Worm (Caenorhabditis elegans) whole organism, L3 larva: ENCODE data around the gene inx-1.

Experiments
- R02D3.7 ChIP-seq: fragments of 150-350 bp; optimal IDR thresholded peaks from 2 replicates; lab custom pipeline; 2014; ENCODE audit warnings: missing biosample characterization, missing genetic modification characterization
- ZK546.5 ChIP-seq: sonication (generic microtip); optimal IDR thresholded peaks from 2 replicates; lab custom pipeline; 2017; ENCODE audit warnings: missing biosample characterization, missing genetic modification characterization
- aly-2 ChIP-seq: fragments of 150-350 bp; optimal IDR thresholded peaks from 2 replicates; lab custom pipeline; 2014; ENCODE audit warnings: missing biosample characterization, missing genetic modification characterization
- ama-1 ChIP-seq: fragments of 150-350 bp; optimal IDR thresholded peaks from 2 replicates; lab custom pipeline; 2018
- ceh-16 ChIP-seq: sonication (generic microtip); optimal IDR thresholded peaks from 2 replicates; lab custom pipeline; 2017; ENCODE audit warnings: missing biosample characterization, missing genetic modification characterization
- ceh-28 ChIP-seq: fragments of 150-350 bp; optimal IDR thresholded peaks from 2 replicates; lab custom pipeline; 2014; ENCODE audit warnings: missing biosample characterization, missing genetic modification reagents, missing genetic modification characterization
- ceh-82 ChIP-seq: fragments of 150-350 bp; optimal IDR thresholded peaks from 2 replicates; lab custom pipeline; 2014; ENCODE audit warnings: missing biosample characterization, missing genetic modification characterization
- ceh-9 ChIP-seq: sonication (generic microtip); optimal IDR thresholded peaks from 2 replicates; lab custom pipeline; 2018; ENCODE audit warnings: missing biosample characterization, missing genetic modification characterization
- egl-5 ChIP-seq: fragments of 150-350 bp; optimal IDR thresholded peaks from 2 replicates; lab custom pipeline; 2017; ENCODE audit warnings: missing biosample characterization, missing genetic modification reagents, missing genetic modification characterization, inconsistent platforms
- elt-1 ChIP-seq: fragments of 150-350 bp; optimal IDR thresholded peaks from 2 replicates; lab custom pipeline; 2014; ENCODE audit warnings: missing biosample characterization, missing genetic modification characterization
- elt-2 ChIP-seq: sonication (generic microtip); optimal IDR thresholded peaks from 2 replicates; lab custom pipeline; 2016; ENCODE audit warnings: missing genetic modification reagents, mild to moderate bottlenecking, missing genetic modification characterization, missing compliant biosample characterization
- elt-3 ChIP-seq, 3 experiments: fragments of 150-350 bp in 1 of 3; sonication (generic microtip) in 2 of 3; optimal IDR thresholded peaks; 2 replicates in 2 of 3; 4 replicates in 1 of 3; lab custom pipeline; 2014 to 2017; ENCODE audit warnings: missing biosample characterization in 3 of 3, missing genetic modification characterization in 3 of 3
- eor-1 ChIP-seq, 2 experiments: fragments of 150-350 bp; optimal IDR thresholded peaks; 2 replicates each; lab custom pipeline; 2014 to 2018; ENCODE audit warnings: missing biosample characterization in 2 of 2, missing genetic modification characterization in 2 of 2
- fkh-10 ChIP-seq: sonication (generic microtip); optimal IDR thresholded peaks from 2 replicates; lab custom pipeline; 2017; ENCODE audit warnings: missing biosample characterization, missing genetic modification reagents, missing genetic modification characterization
- fkh-2 ChIP-seq: fragments of 150-350 bp; optimal IDR thresholded peaks from 2 replicates; lab custom pipeline; 2014; ENCODE audit warnings: missing biosample characterization, missing genetic modification reagents, missing genetic modification characterization
- fos-1 ChIP-seq: fragments of 150-350 bp; optimal IDR thresholded peaks from 2 replicates; lab custom pipeline; 2014; ENCODE audit warnings: missing biosample characterization, missing genetic modification characterization
- hmg-11 ChIP-seq: sonication (generic microtip); optimal IDR thresholded peaks from 2 replicates; lab custom pipeline; 2016; ENCODE audit warnings: missing genetic modification characterization, missing compliant biosample characterization
- lin-15B ChIP-seq: fragments of 150-350 bp; optimal IDR thresholded peaks from 2 replicates; lab custom pipeline; 2014; ENCODE audit warnings: missing biosample characterization, missing genetic modification characterization
- lin-39 ChIP-seq: fragments of 150-350 bp; optimal IDR thresholded peaks from 2 replicates; lab custom pipeline; 2018; ENCODE audit warnings: missing biosample characterization, missing genetic modification reagents, missing genetic modification characterization
- lsy-12 ChIP-seq: sonication (generic microtip); optimal IDR thresholded peaks from 2 replicates; lab custom pipeline; 2016; ENCODE audit warnings: mild to moderate bottlenecking, missing genetic modification characterization, missing compliant biosample characterization
- mdl-1 ChIP-seq: fragments of 150-350 bp; optimal IDR thresholded peaks from 2 replicates; lab custom pipeline; 2014; ENCODE audit warnings: missing biosample characterization, missing genetic modification characterization
- mml-1 ChIP-seq: fragments of 150-350 bp; sonication (generic microtip); optimal IDR thresholded peaks from 3 replicates; lab custom pipeline; 2014; ENCODE audit warnings: missing biosample characterization, missing genetic modification characterization
- nfya-1 ChIP-seq: sonication (generic microtip); optimal IDR thresholded peaks from 2 replicates; lab custom pipeline; 2017; ENCODE audit warnings: missing genetic modification characterization, mild to moderate bottlenecking, missing compliant biosample characterization, antibody characterized with exemption, moderate library complexity; ENCODE audit not compliant: insufficient read depth
- nhr-11 ChIP-seq: fragments of 150-350 bp; optimal IDR thresholded peaks from 2 replicates; lab custom pipeline; 2014; ENCODE audit warnings: missing biosample characterization, missing genetic modification characterization
- nhr-12 ChIP-seq: fragments of 150-350 bp; optimal IDR thresholded peaks from 2 replicates; lab custom pipeline; 2014; ENCODE audit warnings: missing biosample characterization, missing genetic modification characterization
- nhr-23 ChIP-seq: fragments of 150-350 bp; optimal IDR thresholded peaks from 2 replicates; lab custom pipeline; 2014; ENCODE audit warnings: missing biosample characterization, missing genetic modification reagents, missing genetic modification characterization
- nhr-237 ChIP-seq: fragments of 150-350 bp; optimal IDR thresholded peaks from 2 replicates; lab custom pipeline; 2014; ENCODE audit warnings: missing biosample characterization, missing genetic modification characterization
- nhr-25 ChIP-seq: sonication (generic microtip); optimal IDR thresholded peaks from 2 replicates; lab custom pipeline; 2017; ENCODE audit warnings: missing biosample characterization, missing genetic modification characterization
- nhr-28 ChIP-seq: fragments of 150-350 bp; optimal IDR thresholded peaks from 2 replicates; lab custom pipeline; 2014; ENCODE audit warnings: missing biosample characterization, missing genetic modification characterization
- nhr-43 ChIP-seq: sonication (generic microtip); optimal IDR thresholded peaks from 2 replicates; lab custom pipeline; 2016; ENCODE audit warnings: mild to moderate bottlenecking, missing genetic modification characterization, missing compliant biosample characterization; ENCODE audit not compliant: poor library complexity, severe bottlenecking
- nhr-67 ChIP-seq: fragments of 150-350 bp; optimal IDR thresholded peaks from 2 replicates; lab custom pipeline; 2014; ENCODE audit warnings: missing biosample characterization, missing genetic modification characterization
- nhr-76 ChIP-seq: fragments of 150-350 bp; sonication (generic microtip); optimal IDR thresholded peaks from 5 replicates; lab custom pipeline; 2014; ENCODE audit warnings: missing biosample characterization, missing genetic modification characterization
- nhr-77 ChIP-seq: fragments of 150-350 bp; optimal IDR thresholded peaks from 2 replicates; lab custom pipeline; 2014; ENCODE audit warnings: missing biosample characterization, missing genetic modification characterization
- pha-4 ChIP-seq: fragments of 150-350 bp; optimal IDR thresholded peaks from 2 replicates; lab custom pipeline; 2014; ENCODE audit warnings: missing biosample characterization, missing genetic modification reagents, missing genetic modification characterization
- pqm-1 ChIP-seq: fragments of 150-350 bp; optimal IDR thresholded peaks from 2 replicates; lab custom pipeline; 2017; ENCODE audit warnings: missing biosample characterization, missing genetic modification characterization, inconsistent platforms
- sea-2 ChIP-seq: fragments of 150-350 bp; sonication (generic microtip); optimal IDR thresholded peaks from 4 replicates; lab custom pipeline; 2014; ENCODE audit warnings: missing biosample characterization, missing genetic modification reagents, missing genetic modification characterization
- skn-1 ChIP-seq: fragments of 150-350 bp; optimal IDR thresholded peaks from 2 replicates; lab custom pipeline; 2014; ENCODE audit warnings: missing biosample characterization, missing genetic modification characterization
- snpc-4 ChIP-seq: fragments of 150-350 bp; optimal IDR thresholded peaks from 2 replicates; lab custom pipeline; 2014; ENCODE audit warnings: missing biosample characterization, missing genetic modification characterization
- tbx-2 ChIP-seq: sonication (generic microtip); optimal IDR thresholded peaks from 2 replicates; lab custom pipeline; 2016; ENCODE audit warnings: mild to moderate bottlenecking, missing genetic modification characterization, missing compliant biosample characterization
- unc-39 ChIP-seq: sonication (generic microtip); optimal IDR thresholded peaks from 4 replicates; lab custom pipeline; 2017; ENCODE audit warnings: missing biosample characterization, missing genetic modification characterization
- unc-62 ChIP-seq: fragments of 150-350 bp; sonication (generic microtip); optimal IDR thresholded peaks from 4 replicates; lab custom pipeline; 2014; ENCODE audit warnings: missing biosample characterization, missing genetic modification reagents, missing genetic modification characterization
- zag-1 ChIP-seq: fragments of 150-350 bp; optimal IDR thresholded peaks from 2 replicates; lab custom pipeline; 2014; ENCODE audit warnings: missing biosample characterization, missing genetic modification characterization
- ztf-11 ChIP-seq: fragments of 150-350 bp; optimal IDR thresholded peaks from 2 replicates; lab custom pipeline; 2014; ENCODE audit warnings: missing biosample characterization, missing genetic modification characterization

Gene inx-1

ce11 chrX:6946789-6947188, 9.4 kb downstream of the inx-1 start:
- TF ChIP-seq elt-3 (tag; optimal IDR thresholded peaks at IDR 0.05; lab: Kevin White, UChicago) (no peak), ztf-11 (no peak), egl-5 (tag; lab: Kevin White, UChicago) (no peak), eor-1 (tag; optimal IDR thresholded peaks at IDR 0.05; lab: Kevin White, UChicago) (no peak), nfya-1 (no peak), ama-1 (lab: Kevin White, UChicago) (no peak), nhr-12 (tag; lab: Kevin White, UChicago) (no peak), lin-39 (tag; lab: Kevin White, UChicago) (no peak), fkh-2 (tag; lab: Kevin White, UChicago) (no peak), ceh-28 (no peak), nhr-76 (tag; lab: Kevin White, UChicago) (no peak), nhr-11 (no peak), lsy-12 (tag; lab: Kevin White, UChicago) (no peak), pha-4 (no peak), R02D3.7 (no peak), ceh-16 (no peak), sea-2 (no peak), mdl-1 (tag; lab: Kevin White, UChicago) (no peak)
- TF ChIP-seq, all 47 proteins: peak for 0

ce11 chrX:6941711-6942110, 14.5 kb downstream of the inx-1 start:
- no peak for TF ChIP-seq lin-15B
- peak; percentile 76 for TF ChIP-seq nhr-23
- no peak for TF ChIP-seq ama-1 (lab: Kevin White, UChicago)
- peak; percentile 66 for TF ChIP-seq elt-1 (tag; lab: Kevin White, UChicago)

- no peak for TF ChIP-seq nhr-28 (tag; lab: Kevin White, UChicago)
- TF ChIP-seq egl-5 (tag; lab: Kevin White, UChicago), result no peak
- TF ChIP-seq aly-2 (tag; lab: Kevin White, UChicago), result no peak
- TF ChIP-seq ztf-11, result no peak
Measured at ce11 chrX:6940775-6941174, 15.4 kb downstream of the inx-1 start.

DNA sequence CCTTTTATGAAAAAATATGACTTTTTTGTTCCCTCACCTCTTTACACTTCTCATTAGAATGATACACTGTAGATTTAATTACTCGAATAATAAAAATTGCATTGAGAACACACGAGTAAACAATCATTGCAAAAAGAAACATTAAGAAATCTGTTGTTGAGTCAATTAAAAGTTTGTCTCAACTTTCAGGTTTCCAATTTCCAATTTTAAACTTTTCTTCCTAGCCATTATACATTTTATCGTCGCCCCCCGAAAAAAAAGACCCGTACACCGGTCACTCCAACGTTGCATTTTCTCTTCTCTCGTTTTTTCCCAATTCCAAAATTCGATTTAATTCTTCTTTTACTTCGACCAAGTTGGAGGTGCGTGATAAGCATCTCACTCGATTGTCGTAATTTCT, 16.3 kb downstream of the inx-1 start, which contains the start of gene C16E9.1:
TSS of gene C16E9.1 (plus strand) at position 301 of the 400 bp plus-strand sequence.
- TF ChIP-seq nhr-23 (no peak), lsy-12 (tag; lab: Kevin White, UChicago) (no peak), R02D3.7 (no peak)
- TF ChIP-seq, all 47 proteins: peak for 0

ce11 chrX:6937742-6938141, 18.5 kb downstream of the inx-1 start:
- TF ChIP-seq nhr-67 (tag; lab: Kevin White, UChicago), result no peak
- no peak for TF ChIP-seq tbx-2 (tag; lab: Kevin White, UChicago)
- TF ChIP-seq sea-2, result no peak
- no peak for TF ChIP-seq pqm-1 (tag; lab: Kevin White, UChicago)
- TF ChIP-seq fkh-2 (tag; lab: Kevin White, UChicago), result no peak
- no peak for TF ChIP-seq nhr-76 (tag; lab: Kevin White, UChicago)
- no peak for TF ChIP-seq nhr-11
- TF ChIP-seq mml-1 (tag; lab: Kevin White, UChicago), result no peak
- TF ChIP-seq zag-1 (tag; lab: Kevin White, UChicago), result no peak
- TF ChIP-seq snpc-4, result no peak
- no peak for TF ChIP-seq ZK546.5
- TF ChIP-seq nhr-25 (tag; lab: Kevin White, UChicago), result no peak
- TF ChIP-seq skn-1, result no peak
- no peak for TF ChIP-seq elt-1 (tag; lab: Kevin White, UChicago)
- no peak for TF ChIP-seq ceh-82 (tag; lab: Kevin White, UChicago)
- TF ChIP-seq lin-15B, result no peak

ce11 chrX:6935430-6935829, 20.8 kb downstream of the inx-1 start, which contains the start of gene C16E9.2:
TSS of gene C16E9.2 (plus strand) at chrX:6935730.
- TF ChIP-seq nhr-43 (tag; lab: Kevin White, UChicago) (no peak), unc-62 (GFP tag; lab: Kevin White, UChicago) (no peak), mdl-1 (tag; lab: Kevin White, UChicago) (no peak), nhr-237 (no peak), ceh-9 (tag; lab: Kevin White, UChicago) (no peak), hmg-11 (no peak), elt-2 (tag; lab: Kevin White, UChicago) (no peak), nhr-77 (tag; lab: Kevin White, UChicago) (no peak), unc-39 (tag; lab: Kevin White, UChicago) (no peak), ceh-82 (tag; lab: Kevin White, UChicago) (no peak), nhr-76 (tag; lab: Kevin White, UChicago) (no peak), nhr-12 (tag; lab: Kevin White, UChicago) (no peak), fos-1 (tag; lab: Kevin White, UChicago) (no peak), mml-1 (tag; lab: Kevin White, UChicago) (no peak), lsy-12 (tag; lab: Kevin White, UChicago) (no peak), fkh-10 (GFP tag; lab: Kevin White, UChicago) (no peak), pqm-1 (tag; lab: Kevin White, UChicago) (no peak), nhr-25 (tag; lab: Kevin White, UChicago) (no peak), tbx-2 (tag; lab: Kevin White, UChicago) (no peak)
